Fruit fly (Drosophila melanogaster): Measurements from ENCODE around the gene CG10132.

CG10132 gene

dm6 chr2L:19537779-19538456 lies 19.3 kb downstream of the CG10132 start, which contains the start of gene CG13082 (continued):
- TF ChIP-seq CG8632 (GFP tag; optimal IDR thresholded peaks at IDR 0.05) (peak; percentile 87), Ets96B (tag; optimal IDR thresholded peaks at IDR 0.05) (peak; percentile 76), dac (GFP tag; optimal IDR thresholded peaks at IDR 0.05) (peak; percentile 81), fkh (GFP tag; optimal IDR thresholded peaks at IDR 0.05) (no peak), topi (GFP tag; optimal IDR thresholded peaks at IDR 0.05) (peak; percentile 96), CG9139 (GFP tag; optimal IDR thresholded peaks at IDR 0.05) (peak; percentile 9), CG10669 (GFP tag; optimal IDR thresholded peaks at IDR 0.05) (peak; percentile 74), CG4318 (GFP tag; optimal IDR thresholded peaks at IDR 0.05) (peak; percentile 87), Lpt (GFP tag; optimal IDR thresholded peaks at IDR 0.05) (peak; percentile 88), lz (GFP tag; optimal IDR thresholded peaks at IDR 0.05) (peak; percentile 96), CG1621 (tag; optimal IDR thresholded peaks at IDR 0.05) (peak; percentile 39), Ets21C (GFP tag; optimal IDR thresholded peaks at IDR 0.05) (peak; percentile 94), CG11902 (GFP tag; optimal IDR thresholded peaks at IDR 0.05) (peak; percentile 81), CG32006 (GFP tag; optimal IDR thresholded peaks at IDR 0.05) (peak; percentile 95), Gug (GFP tag; IDR thresholded peaks at IDR 0.05) (peak; percentile 73), Hr4 (GFP tag; optimal IDR thresholded peaks at IDR 0.05) (peak; percentile 80), net (GFP tag; optimal IDR thresholded peaks at IDR 0.05) (peak; percentile 83), esn (GFP tag; optimal IDR thresholded peaks at IDR 0.05) (peak; percentile 97), CG6854 (GFP tag; optimal IDR thresholded peaks at IDR 0.05) (peak; percentile 90), Eip78C (GFP tag) (peak; percentile 96), CG31627 (GFP tag; optimal IDR thresholded peaks at IDR 0.05) (peak; percentile 96), fd85E (GFP tag; optimal IDR thresholded peaks at IDR 0.05) (peak; percentile 62), Hr38 (GFP tag; optimal IDR thresholded peaks at IDR 0.05) (no peak), svp (GFP tag) (peak; percentile 97)

- no peak for TF ChIP-seq CG3919 (GFP tag; optimal IDR thresholded peaks at IDR 0.05)
- TF ChIP-seq Sox15 (GFP tag; optimal IDR thresholded peaks at IDR 0.05): no peak
- no peak for TF ChIP-seq CG6276 (GFP tag; optimal IDR thresholded peaks at IDR 0.05)
- no peak for TF ChIP-seq achi (GFP tag; optimal IDR thresholded peaks at IDR 0.05)
- no peak for TF ChIP-seq lz (GFP tag; optimal IDR thresholded peaks at IDR 0.05)
- no peak for TF ChIP-seq CG11902 (GFP tag; optimal IDR thresholded peaks at IDR 0.05)
- TF ChIP-seq Hr4 (GFP tag; optimal IDR thresholded peaks at IDR 0.05): no peak
- TF ChIP-seq CG7368 (GFP tag; optimal IDR thresholded peaks at IDR 0.05): no peak
- no peak for TF ChIP-seq cyc (GFP tag; optimal IDR thresholded peaks at IDR 0.05)
- no peak for TF ChIP-seq topi (GFP tag; optimal IDR thresholded peaks at IDR 0.05)
- no peak for TF ChIP-seq CG6792 (GFP tag; optimal IDR thresholded peaks at IDR 0.05)
- TF ChIP-seq ss (GFP tag; optimal IDR thresholded peaks at IDR 0.05): no peak
- TF ChIP-seq CG9139 (GFP tag; optimal IDR thresholded peaks at IDR 0.05): no peak
- TF ChIP-seq eg (GFP tag; IDR thresholded peaks at IDR 0.05): no peak
- no peak for TF ChIP-seq CG34406 (GFP tag; optimal IDR thresholded peaks at IDR 0.05)
- TF ChIP-seq CG16779 (tag; optimal IDR thresholded peaks at IDR 0.05): no peak
- no peak for TF ChIP-seq Hr38 (GFP tag; optimal IDR thresholded peaks at IDR 0.05)
- no peak for TF ChIP-seq Smox (GFP tag; optimal IDR thresholded peaks at IDR 0.05)
- no peak for TF ChIP-seq CG15336 (GFP tag; IDR thresholded peaks at IDR 0.05)
- TF ChIP-seq Ets96B (tag; optimal IDR thresholded peaks at IDR 0.05): no peak
Observed at dm6 chr2L:19540307-19540706, 21.7 kb downstream of the CG10132 start, which contains the start of gene CG13081. TSS of gene CG13081 (plus strand) at chr2L:19540607.

dm6 chr2L:19542268-19542773 lies 23.7 kb downstream of the CG10132 start:
- TF ChIP-seq CG11762 (GFP tag; optimal IDR thresholded peaks at IDR 0.05; ENCODE audit: insufficient read depth) (no peak), Lpt (GFP tag; optimal IDR thresholded peaks at IDR 0.05) (no peak), eg (GFP tag; IDR thresholded peaks at IDR 0.05) (no peak), dac (GFP tag; optimal IDR thresholded peaks at IDR 0.05) (no peak), CG9139 (GFP tag; optimal IDR thresholded peaks at IDR 0.05) (no peak), CG3032 (tag; optimal IDR thresholded peaks at IDR 0.05) (no peak), esn (GFP tag; optimal IDR thresholded peaks at IDR 0.05) (peak; percentile 4), svp (GFP tag) (peak; percentile 57), dsx (GFP tag; optimal IDR thresholded peaks at IDR 0.05; ENCODE audit: poor library complexity, severe bottlenecking) (peak; percentile 34), lz (GFP tag; optimal IDR thresholded peaks at IDR 0.05) (no peak), CG11294 (GFP tag; IDR thresholded peaks at IDR 0.05) (no peak), fd85E (GFP tag; optimal IDR thresholded peaks at IDR 0.05) (no peak), CG10631 (GFP tag; optimal IDR thresholded peaks at IDR 0.05) (no peak), CG16779 (tag; optimal IDR thresholded peaks at IDR 0.05) (no peak), ss (GFP tag; optimal IDR thresholded peaks at IDR 0.05) (no peak), Gug (GFP tag; IDR thresholded peaks at IDR 0.05) (no peak), acj6 (GFP tag; optimal IDR thresholded peaks at IDR 0.05) (no peak), Sox15 (GFP tag; optimal IDR thresholded peaks at IDR 0.05) (no peak), Eip78C (GFP tag) (peak; percentile 37), CG1621 (tag; optimal IDR thresholded peaks at IDR 0.05) (no peak)
